Worm (Caenorhabditis elegans) whole organism, L3 larva: ENCODE measurements around the gene F32A11.1.

Source experiments
- ZK546.5 ChIP-seq: sonication (generic microtip); optimal IDR thresholded peaks from 2 replicates; lab custom pipeline; 2017; ENCODE audit warnings: missing biosample characterization, missing genetic modification characterization
- ama-1 ChIP-seq: fragments of 150-350 bp; optimal IDR thresholded peaks from 2 replicates; lab custom pipeline; 2018
- ceh-16 ChIP-seq: sonication (generic microtip); optimal IDR thresholded peaks from 2 replicates; lab custom pipeline; 2017; ENCODE audit warnings: missing biosample characterization, missing genetic modification characterization
- daf-12 ChIP-seq: fragments of 150-350 bp; optimal IDR thresholded peaks from 2 replicates; lab custom pipeline; 2014; ENCODE audit warnings: missing biosample characterization, missing genetic modification reagents, missing genetic modification characterization
- egl-27 ChIP-seq: sonication (generic microtip); optimal IDR thresholded peaks from 4 replicates; lab custom pipeline; 2017; ENCODE audit warnings: missing biosample characterization, missing genetic modification reagents, missing genetic modification characterization
- egl-5 ChIP-seq: fragments of 150-350 bp; optimal IDR thresholded peaks from 2 replicates; lab custom pipeline; 2017; ENCODE audit warnings: missing biosample characterization, missing genetic modification reagents, missing genetic modification characterization, inconsistent platforms
- elt-2 ChIP-seq: sonication (generic microtip); optimal IDR thresholded peaks from 2 replicates; lab custom pipeline; 2016; ENCODE audit warnings: missing genetic modification reagents, mild to moderate bottlenecking, missing genetic modification characterization, missing compliant biosample characterization
- elt-3 ChIP-seq, 3 experiments: fragments of 150-350 bp in 1 of 3; sonication (generic microtip) in 2 of 3; optimal IDR thresholded peaks; 2 replicates in 2 of 3; 4 replicates in 1 of 3; lab custom pipeline; 2014 to 2017; ENCODE audit warnings: missing biosample characterization in 3 of 3, missing genetic modification characterization in 3 of 3
- eor-1 ChIP-seq, 2 experiments: fragments of 150-350 bp; optimal IDR thresholded peaks; 2 replicates each; lab custom pipeline; 2014 to 2018; ENCODE audit warnings: missing biosample characterization in 2 of 2, missing genetic modification characterization in 2 of 2
- fkh-10 ChIP-seq: sonication (generic microtip); optimal IDR thresholded peaks from 2 replicates; lab custom pipeline; 2017; ENCODE audit warnings: missing biosample characterization, missing genetic modification reagents, missing genetic modification characterization
- hmg-11 ChIP-seq: sonication (generic microtip); optimal IDR thresholded peaks from 2 replicates; lab custom pipeline; 2016; ENCODE audit warnings: missing genetic modification characterization, missing compliant biosample characterization
- jun-1 ChIP-seq: fragments of 150-350 bp; optimal IDR thresholded peaks from 2 replicates; lab custom pipeline; 2014; ENCODE audit warnings: missing biosample characterization, missing genetic modification reagents, missing genetic modification characterization
- lin-15B ChIP-seq: fragments of 150-350 bp; optimal IDR thresholded peaks from 2 replicates; lab custom pipeline; 2014; ENCODE audit warnings: missing biosample characterization, missing genetic modification characterization
- lsy-12 ChIP-seq: sonication (generic microtip); optimal IDR thresholded peaks from 2 replicates; lab custom pipeline; 2016; ENCODE audit warnings: mild to moderate bottlenecking, missing genetic modification characterization, missing compliant biosample characterization
- mdl-1 ChIP-seq: fragments of 150-350 bp; optimal IDR thresholded peaks from 2 replicates; lab custom pipeline; 2014; ENCODE audit warnings: missing biosample characterization, missing genetic modification characterization
- mml-1 ChIP-seq: fragments of 150-350 bp; sonication (generic microtip); optimal IDR thresholded peaks from 3 replicates; lab custom pipeline; 2014; ENCODE audit warnings: missing biosample characterization, missing genetic modification characterization
- nfya-1 ChIP-seq: sonication (generic microtip); optimal IDR thresholded peaks from 2 replicates; lab custom pipeline; 2017; ENCODE audit warnings: missing genetic modification characterization, mild to moderate bottlenecking, missing compliant biosample characterization, antibody characterized with exemption, moderate library complexity; ENCODE audit not compliant: insufficient read depth
- nhr-11 ChIP-seq: fragments of 150-350 bp; optimal IDR thresholded peaks from 2 replicates; lab custom pipeline; 2014; ENCODE audit warnings: missing biosample characterization, missing genetic modification characterization
- nhr-12 ChIP-seq: fragments of 150-350 bp; optimal IDR thresholded peaks from 2 replicates; lab custom pipeline; 2014; ENCODE audit warnings: missing biosample characterization, missing genetic modification characterization
- nhr-23 ChIP-seq: fragments of 150-350 bp; optimal IDR thresholded peaks from 2 replicates; lab custom pipeline; 2014; ENCODE audit warnings: missing biosample characterization, missing genetic modification reagents, missing genetic modification characterization
- nhr-237 ChIP-seq: fragments of 150-350 bp; optimal IDR thresholded peaks from 2 replicates; lab custom pipeline; 2014; ENCODE audit warnings: missing biosample characterization, missing genetic modification characterization
- nhr-25 ChIP-seq: sonication (generic microtip); optimal IDR thresholded peaks from 2 replicates; lab custom pipeline; 2017; ENCODE audit warnings: missing biosample characterization, missing genetic modification characterization
- nhr-28 ChIP-seq: fragments of 150-350 bp; optimal IDR thresholded peaks from 2 replicates; lab custom pipeline; 2014; ENCODE audit warnings: missing biosample characterization, missing genetic modification characterization
- nhr-43 ChIP-seq: sonication (generic microtip); optimal IDR thresholded peaks from 2 replicates; lab custom pipeline; 2016; ENCODE audit warnings: mild to moderate bottlenecking, missing genetic modification characterization, missing compliant biosample characterization; ENCODE audit not compliant: poor library complexity, severe bottlenecking
- nhr-67 ChIP-seq: fragments of 150-350 bp; optimal IDR thresholded peaks from 2 replicates; lab custom pipeline; 2014; ENCODE audit warnings: missing biosample characterization, missing genetic modification characterization
- nhr-76 ChIP-seq: fragments of 150-350 bp; sonication (generic microtip); optimal IDR thresholded peaks from 5 replicates; lab custom pipeline; 2014; ENCODE audit warnings: missing biosample characterization, missing genetic modification characterization
- nhr-77 ChIP-seq: fragments of 150-350 bp; optimal IDR thresholded peaks from 2 replicates; lab custom pipeline; 2014; ENCODE audit warnings: missing biosample characterization, missing genetic modification characterization
- pha-4 ChIP-seq: fragments of 150-350 bp; optimal IDR thresholded peaks from 2 replicates; lab custom pipeline; 2014; ENCODE audit warnings: missing biosample characterization, missing genetic modification reagents, missing genetic modification characterization
- sea-2 ChIP-seq: fragments of 150-350 bp; sonication (generic microtip); optimal IDR thresholded peaks from 4 replicates; lab custom pipeline; 2014; ENCODE audit warnings: missing biosample characterization, missing genetic modification reagents, missing genetic modification characterization
- skn-1 ChIP-seq: fragments of 150-350 bp; optimal IDR thresholded peaks from 2 replicates; lab custom pipeline; 2014; ENCODE audit warnings: missing biosample characterization, missing genetic modification characterization
- snpc-4 ChIP-seq: fragments of 150-350 bp; optimal IDR thresholded peaks from 2 replicates; lab custom pipeline; 2014; ENCODE audit warnings: missing biosample characterization, missing genetic modification characterization
- tbx-2 ChIP-seq: sonication (generic microtip); optimal IDR thresholded peaks from 2 replicates; lab custom pipeline; 2016; ENCODE audit warnings: mild to moderate bottlenecking, missing genetic modification characterization, missing compliant biosample characterization
- ztf-11 ChIP-seq: fragments of 150-350 bp; optimal IDR thresholded peaks from 2 replicates; lab custom pipeline; 2014; ENCODE audit warnings: missing biosample characterization, missing genetic modification characterization

Gene F32A11.1

DNA sequence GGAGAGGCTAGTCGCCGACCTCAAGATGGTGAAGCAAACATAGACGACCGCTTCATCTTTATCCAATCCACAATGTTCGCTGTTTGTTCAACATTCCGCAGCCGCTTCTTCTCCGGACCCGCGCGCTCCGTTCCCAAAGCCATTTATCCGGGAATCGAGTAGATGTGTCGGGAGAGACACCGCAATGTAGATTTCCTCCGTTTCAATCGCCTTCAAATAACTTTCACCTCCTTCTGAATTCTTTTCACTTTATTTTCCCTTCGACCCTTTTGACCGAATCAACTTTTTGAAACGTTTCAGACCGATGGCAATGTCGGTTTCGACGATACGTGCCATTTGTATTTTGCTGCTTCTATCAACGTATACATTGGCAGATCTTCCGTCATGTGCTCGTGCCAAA lies 49.4 kb upstream of the F32A11.1 start, which contains the start of gene pqn-32:
Gene pqn-32, plus strand, starts transcription at position 301 of the 400 bp plus-strand sequence.
- no peak for TF ChIP-seq nhr-77 (tag; lab: Kevin White, UChicago)
- no peak for TF ChIP-seq ama-1 (lab: Kevin White, UChicago)
- no peak for TF ChIP-seq mml-1 (tag; lab: Kevin White, UChicago)
- no peak for TF ChIP-seq elt-3 (tag; optimal IDR thresholded peaks at IDR 0.05; lab: Kevin White, UChicago)
- TF ChIP-seq fkh-10 (GFP tag; lab: Kevin White, UChicago), result no peak
- TF ChIP-seq hmg-11 (tag; lab: Kevin White, UChicago), result no peak
- no peak for TF ChIP-seq jun-1 (tag; lab: Kevin White, UChicago)
- no peak for TF ChIP-seq nhr-28
- TF ChIP-seq nhr-11 (tag; lab: Kevin White, UChicago), result no peak
- no peak for TF ChIP-seq nfya-1
- TF ChIP-seq ZK546.5 (tag; lab: Kevin White, UChicago), result no peak
- TF ChIP-seq egl-27 (tag; lab: Kevin White, UChicago), result no peak

DNA sequence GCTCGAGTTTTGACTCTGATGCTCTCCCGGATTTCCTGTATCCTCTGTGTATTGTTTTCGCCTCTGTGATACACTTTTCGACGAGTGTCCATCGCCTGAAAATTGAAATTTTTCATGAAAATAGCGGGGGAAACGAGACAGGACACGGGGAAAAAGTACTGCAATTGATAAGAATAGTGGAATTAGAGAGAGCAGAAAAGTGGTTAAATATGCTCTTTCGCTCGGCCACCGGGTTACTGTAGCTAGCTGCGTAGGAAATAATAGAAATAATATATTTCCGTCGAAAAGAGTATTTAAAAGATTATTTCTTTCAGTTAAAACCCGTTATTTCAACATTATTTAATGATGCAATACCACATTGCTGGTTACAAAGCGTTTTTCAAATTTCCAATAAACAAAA lies 40.4 kb upstream of the F32A11.1 start, which contains the start of gene rict-1:
Gene rict-1, minus strand, starts transcription at position 101 of the 400 bp plus-strand sequence.
- TF ChIP-seq jun-1 (tag; lab: Kevin White, UChicago) (no peak), pha-4 (tag; lab: Kevin White, UChicago) (no peak), mdl-1 (tag; lab: Kevin White, UChicago) (no peak), eor-1 (tag; optimal IDR thresholded peaks at IDR 0.05; lab: Kevin White, UChicago) (no peak), nhr-76 (tag; lab: Kevin White, UChicago) (no peak), nhr-23 (tag; lab: Kevin White, UChicago) (no peak), nhr-67 (tag; lab: Kevin White, UChicago) (no peak), lin-15B (tag; lab: Kevin White, UChicago) (no peak), nhr-28 (no peak), nhr-25 (no peak), ztf-11 (no peak), nhr-43 (no peak), ama-1 (lab: Kevin White, UChicago) (no peak), nhr-77 (tag; lab: Kevin White, UChicago) (no peak), lsy-12 (tag; lab: Kevin White, UChicago) (no peak), sea-2 (GFP tag; lab: Kevin White, UChicago) (no peak)

DNA sequence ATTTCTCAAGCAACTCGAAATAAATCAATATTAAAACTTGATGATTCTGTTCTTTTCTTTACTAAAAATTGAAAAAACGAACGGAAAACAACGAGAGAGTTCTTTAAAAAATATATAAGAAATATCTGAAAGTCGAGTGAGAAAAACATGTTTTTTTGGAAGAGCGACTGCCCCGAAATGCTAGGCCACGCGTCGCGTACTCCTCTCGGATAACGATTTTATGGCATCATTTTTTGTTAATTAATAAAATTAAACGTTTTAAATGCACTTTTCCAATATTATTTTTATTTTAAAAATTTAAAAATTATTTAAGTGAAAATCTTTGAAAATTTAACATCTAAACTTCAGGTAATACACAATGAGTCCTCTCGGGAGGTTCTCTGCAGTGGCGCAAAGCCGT lies 40.0 kb upstream of the F32A11.1 start, which contains the start of gene gfm-1:
Gene gfm-1, plus strand, starts transcription at position 349 of the 400 bp plus-strand sequence.
- TF ChIP-seq nhr-12 (tag; lab: Kevin White, UChicago) (no peak), elt-2 (tag; lab: Kevin White, UChicago) (peak; percentile 13), hmg-11 (tag; lab: Kevin White, UChicago) (peak; percentile 52), lin-15B (tag; lab: Kevin White, UChicago) (peak; percentile 84), nfya-1 (peak; percentile 55), daf-12 (tag; lab: Kevin White, UChicago) (no peak), tbx-2 (peak; percentile 25), nhr-43 (peak; percentile 89), snpc-4 (tag; lab: Kevin White, UChicago) (peak; percentile 77), nhr-23 (tag; lab: Kevin White, UChicago) (peak; percentile 69), egl-5 (peak; percentile 33)

DNA sequence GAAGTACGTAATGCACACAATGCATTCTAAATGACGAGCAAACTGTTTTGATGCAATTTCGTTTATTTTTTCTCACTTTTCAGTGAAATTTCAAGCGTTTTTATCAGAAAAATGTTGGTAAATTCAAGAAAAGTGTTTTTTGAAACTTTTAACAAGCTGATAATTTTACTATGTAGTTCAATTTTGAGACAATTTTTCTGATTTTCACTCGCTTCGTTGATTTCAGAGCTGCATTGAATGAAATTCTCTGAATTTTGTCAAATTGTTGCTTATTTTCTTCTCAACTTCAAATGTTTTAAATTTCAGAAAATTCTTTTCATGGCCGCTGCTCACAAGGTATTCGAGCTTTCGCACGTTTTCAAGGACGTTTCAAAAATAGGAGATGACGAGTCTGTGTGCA lies 34.4 kb upstream of the F32A11.1 start, which contains the start of gene bath-45:
Gene bath-45, plus strand, starts transcription at position 301 of the 400 bp plus-strand sequence.
- TF ChIP-seq tbx-2 (no peak), nhr-25 (no peak), nhr-237 (tag; lab: Kevin White, UChicago) (no peak), egl-27 (tag; lab: Kevin White, UChicago) (no peak), skn-1 (no peak), nhr-77 (tag; lab: Kevin White, UChicago) (no peak), jun-1 (tag; lab: Kevin White, UChicago) (no peak), nfya-1 (no peak), snpc-4 (tag; lab: Kevin White, UChicago) (no peak), elt-2 (tag; lab: Kevin White, UChicago) (no peak), ceh-16 (tag; lab: Kevin White, UChicago) (no peak), nhr-23 (tag; lab: Kevin White, UChicago) (no peak)

DNA sequence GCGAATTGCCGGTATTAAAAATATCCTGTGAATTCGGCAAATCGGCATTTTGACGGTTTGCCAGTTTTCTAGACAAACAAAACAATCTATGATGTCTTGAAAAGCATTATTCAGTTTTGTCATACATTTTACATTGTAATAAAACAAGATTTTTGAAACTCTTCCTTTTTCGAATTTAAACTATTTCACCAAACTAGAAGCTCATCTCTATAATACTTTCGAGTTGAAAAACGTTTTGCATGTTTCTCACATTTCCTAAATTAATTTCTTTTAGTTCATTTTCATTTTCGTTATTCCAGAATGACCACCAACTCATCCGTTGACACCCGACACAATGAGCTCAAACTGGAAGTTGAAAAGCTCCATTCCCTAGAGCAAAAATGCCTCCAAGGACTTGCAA lies 27.5 kb upstream of the F32A11.1 start, which contains the start of gene F29C12.6:
Gene F29C12.6, plus strand, starts transcription at position 301 of the 400 bp plus-strand sequence.
- TF ChIP-seq ZK546.5 (tag; lab: Kevin White, UChicago) (no peak), nfya-1 (no peak)
